Fruit fly (Drosophila melanogaster): ENCODE results near the gene Rhau.

dm6 chr2L:20776940-20777502, 19.2 kb upstream of the Rhau start:
- TF ChIP-seq CG6654 (GFP tag; optimal IDR thresholded peaks at IDR 0.05) (no peak), nerfin-1 (tag; optimal IDR thresholded peaks at IDR 0.05) (no peak)

All from whole organism, embryonic.